Fruit fly (Drosophila melanogaster) whole organism, wandering third instar larva: ENCODE measurements around the gene Mcm2.

Source experiments
- Abd-B ChIP-seq: fragments of >200 bp; optimal IDR thresholded peaks from 2 replicates; lab custom pipeline; 2017; ENCODE audit warnings: missing biosample characterization, missing genetic modification characterization
- CG32264 ChIP-seq: fragments of 200-800 bp; sonication (Bioruptor generic); optimal IDR thresholded peaks from 2 replicates; lab custom pipeline; 2016; ENCODE audit warnings: missing biosample characterization, missing genetic modification characterization
- CG9705 ChIP-seq: fragments of 200-800 bp; sonication (Bioruptor generic); optimal IDR thresholded peaks from 2 replicates; lab custom pipeline; 2018; ENCODE audit warnings: missing biosample characterization, mild to moderate bottlenecking, missing genetic modification characterization
- CrebA ChIP-seq: fragments of 200-800 bp; sonication (Bioruptor generic); optimal IDR thresholded peaks from 2 replicates; lab custom pipeline; 2016; ENCODE audit warnings: missing biosample characterization, mild to moderate bottlenecking, missing genetic modification characterization, borderline replicate concordance
- Dif ChIP-seq: fragments of 200-275, 200-300 bp; sonication (Bioruptor generic); optimal IDR thresholded peaks from 2 replicates; lab custom pipeline; 2018; ENCODE audit warnings: missing biosample characterization, missing genetic modification characterization; ENCODE audit not compliant: partially characterized antibody
- GATAd ChIP-seq: sonication (Bioruptor generic); optimal IDR thresholded peaks from 2 replicates; lab custom pipeline; 2016; ENCODE audit warnings: missing biosample characterization, missing genetic modification characterization
- HLH106 ChIP-seq: fragments of 200-800 bp; optimal IDR thresholded peaks from 3 replicates; lab custom pipeline; 2019; ENCODE audit warnings: missing biosample characterization, mild to moderate bottlenecking, missing genetic modification characterization, moderate library complexity
- Mio ChIP-seq: sonication (Bioruptor generic); optimal IDR thresholded peaks from 2 replicates; lab custom pipeline; 2016; ENCODE audit warnings: missing biosample characterization, missing genetic modification characterization
- Myc ChIP-seq: fragments of >200 bp; optimal IDR thresholded peaks from 2 replicates; lab custom pipeline; 2017
- OdsH ChIP-seq: fragments of 200-800 bp; sonication (Bioruptor generic); optimal IDR thresholded peaks from 2 replicates; lab custom pipeline; 2016; ENCODE audit warnings: missing biosample characterization, mild to moderate bottlenecking, missing genetic modification characterization
- Rel ChIP-seq, 2 experiments: fragments of 200-800 bp; sonication (Bioruptor generic) in 1 of 2; optimal IDR thresholded peaks; 2 replicates in 1 of 2; 3 replicates in 1 of 2; lab custom pipeline; 2016 to 2019; ENCODE audit warnings: mild to moderate bottlenecking in 2 of 2, missing biosample characterization in 2 of 2, missing genetic modification characterization in 2 of 2, moderate library complexity in 1 of 2
- Sp1 ChIP-seq: fragments of 200-800 bp; sonication (Bioruptor generic); optimal IDR thresholded peaks from 3 replicates; lab custom pipeline; 2019; ENCODE audit warnings: missing biosample characterization, mild to moderate bottlenecking, missing genetic modification characterization, moderate library complexity
- Vsx2 ChIP-seq: fragments of 200-300, 225-300 bp; sonication (Bioruptor generic); optimal IDR thresholded peaks from 2 replicates; lab custom pipeline; 2018; ENCODE audit warnings: missing biosample characterization, missing genetic modification characterization; ENCODE audit not compliant: partially characterized antibody
- br ChIP-seq: fragments of 200-800 bp; sonication (Bioruptor generic); optimal IDR thresholded peaks from 2 replicates; lab custom pipeline; 2016; ENCODE audit warnings: missing biosample characterization, missing genetic modification characterization
- brk ChIP-seq: fragments of 200-800 bp; sonication (Bioruptor generic); optimal IDR thresholded peaks from 2 replicates; lab custom pipeline; 2016; ENCODE audit warnings: missing biosample characterization, mild to moderate bottlenecking, missing genetic modification characterization
- dsf ChIP-seq: sonication (Bioruptor generic); optimal IDR thresholded peaks from 2 replicates; lab custom pipeline; 2016; ENCODE audit warnings: missing biosample characterization, missing genetic modification characterization, borderline replicate concordance
- ey ChIP-seq: fragments of 200-800 bp; sonication (Bioruptor generic); optimal IDR thresholded peaks from 2 replicates; lab custom pipeline; 2016; ENCODE audit warnings: missing biosample characterization, missing genetic modification characterization
- foxo ChIP-seq, 2 experiments: fragments of 200-800 bp; sonication (Bioruptor generic); optimal IDR thresholded peaks; 2 replicates in 1 of 2; 3 replicates in 1 of 2; lab custom pipeline; 2016 to 2017; ENCODE audit warnings: missing biosample characterization in 2 of 2, missing genetic modification characterization in 2 of 2
- fru ChIP-seq: fragments of 200-800 bp; sonication (Bioruptor generic); optimal IDR thresholded peaks from 3 replicates; lab custom pipeline; 2016; ENCODE audit warnings: missing biosample characterization, mild to moderate bottlenecking, missing genetic modification characterization
- h ChIP-seq: fragments of 200-800 bp; sonication (Bioruptor generic); optimal IDR thresholded peaks from 3 replicates; lab custom pipeline; 2016; ENCODE audit warnings: missing biosample characterization, mild to moderate bottlenecking, missing genetic modification characterization
- jim ChIP-seq: fragments of 175-275, 200-325 bp; sonication (Bioruptor generic); optimal IDR thresholded peaks from 2 replicates; lab custom pipeline; 2016; ENCODE audit warnings: missing biosample characterization, mild to moderate bottlenecking, missing genetic modification characterization
- lola ChIP-seq: fragments of >200 bp; optimal IDR thresholded peaks from 2 replicates; lab custom pipeline; 2017; ENCODE audit warnings: missing biosample characterization, missing genetic modification characterization
- pan ChIP-seq: fragments of >200 bp; optimal IDR thresholded peaks from 2 replicates; lab custom pipeline; 2017
- psq ChIP-seq: fragments of 200-800 bp; sonication (Bioruptor generic); optimal IDR thresholded peaks from 3 replicates; lab custom pipeline; 2017; ENCODE audit warnings: missing biosample characterization, mild to moderate bottlenecking, missing genetic modification characterization, moderate library complexity
- rgr ChIP-seq: fragments of 200-800 bp; sonication (Bioruptor generic); optimal IDR thresholded peaks from 3 replicates; lab custom pipeline; 2016; ENCODE audit warnings: missing biosample characterization, mild to moderate bottlenecking, missing genetic modification characterization
- sv ChIP-seq: fragments of 200-800 bp; sonication (Bioruptor generic); optimal IDR thresholded peaks from 3 replicates; lab custom pipeline; 2016; ENCODE audit warnings: missing biosample characterization, missing genetic modification characterization

Mcm2 gene

dm6 chr3R:8261634-8262033 is 3.1 kb upstream of the Mcm2 start:
- TF ChIP-seq h (no peak), Abd-B (GFP tag; lab: Kevin White, UChicago) (no peak), rgr (GFP tag; lab: Kevin White, UChicago) (no peak), Vsx2 (GFP tag; lab: Kevin White, UChicago) (peak; percentile 17)

DNA sequence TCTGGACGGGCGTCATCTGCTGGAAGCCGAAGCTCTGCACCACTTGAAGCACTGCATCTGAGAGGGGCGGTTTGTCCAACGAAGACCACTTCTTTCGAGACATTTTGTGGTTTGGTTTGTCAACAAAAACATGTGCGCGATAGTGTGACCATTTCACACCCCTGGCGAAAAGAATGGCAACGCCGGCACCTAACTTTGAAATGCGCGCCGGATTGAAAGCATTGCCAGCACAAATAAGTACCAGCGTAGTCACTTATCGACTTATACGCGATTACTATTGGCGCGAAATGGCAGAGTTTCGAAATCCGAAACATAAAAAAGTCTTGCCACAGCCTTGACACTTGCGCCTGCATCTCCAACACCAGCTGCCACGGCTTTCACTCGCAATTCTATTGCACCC is 5.0 kb downstream of the Mcm2 start, which contains the start of gene CG9630:
Gene CG9630 (minus strand): TSS at position 157 of the 400 bp plus-strand sequence.
- TF ChIP-seq jim (no peak), Dif (peak; percentile 13), Myc (peak; percentile 55)

DNA sequence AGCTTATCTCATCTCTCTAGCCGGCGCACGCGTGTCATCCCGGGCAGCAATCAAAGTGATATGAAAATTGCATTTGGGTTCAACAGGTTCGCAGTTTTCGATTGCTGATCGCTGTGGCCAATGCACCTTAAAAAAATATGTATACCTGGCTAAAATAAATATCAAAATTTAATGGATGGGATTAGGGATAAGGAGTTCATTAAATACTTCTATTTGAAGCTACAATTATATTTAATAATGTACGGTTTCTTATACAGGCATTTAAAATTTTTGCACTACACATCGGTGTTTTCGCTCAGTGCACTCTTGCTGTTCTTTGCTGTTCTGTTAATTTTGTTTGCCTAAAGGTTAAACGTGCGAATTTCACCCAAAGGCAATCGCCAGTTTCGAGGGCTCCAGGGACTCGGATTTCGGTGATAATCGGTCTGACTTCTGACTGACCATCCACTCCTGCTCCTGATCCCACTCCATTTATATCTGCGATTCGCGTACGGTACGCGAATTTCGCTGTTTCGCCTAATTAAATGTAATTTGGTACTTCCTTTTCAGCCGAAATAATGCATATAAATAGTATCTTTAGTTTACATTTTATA is 7.9 kb downstream of the Mcm2 start:
- TF ChIP-seq CrebA (no peak), Mio (no peak), Sp1 (GFP tag; lab: Kevin White, UChicago) (peak; percentile 10), Rel (GFP tag; optimal IDR thresholded peaks at IDR 0.05; lab: Kevin White, UChicago) (no peak), Rel (tag; optimal IDR thresholded peaks at IDR 0.05; lab: Kevin White, UChicago) (peak; percentile 23), Vsx2 (GFP tag; lab: Kevin White, UChicago) (no peak), HLH106 (tag; lab: Kevin White, UChicago) (peak; percentile 62), rgr (GFP tag; lab: Kevin White, UChicago) (peak; percentile 63), dsf (GFP tag; lab: Kevin White, UChicago) (no peak), psq (GFP tag; lab: Kevin White, UChicago) (peak; percentile 56), ey (peak; percentile 65), OdsH (GFP tag; lab: Kevin White, UChicago) (peak; percentile 60), fru (GFP tag; lab: Kevin White, UChicago) (peak; percentile 70), br (peak; percentile 71), h (peak; percentile 79), CG9705 (GFP tag; lab: Kevin White, UChicago) (no peak), CG32264 (no peak), foxo (GFP tag; optimal IDR thresholded peaks at IDR 0.05; lab: Kevin White, UChicago) (peak in 1 of 2 experiments; percentile 69)

- TF ChIP-seq Sp1 (GFP tag; lab: Kevin White, UChicago), result no peak
- no peak for TF ChIP-seq ey
- TF ChIP-seq brk (GFP tag; lab: Kevin White, UChicago), result no peak
- no peak for TF ChIP-seq GATAd (GFP tag; lab: Kevin White, UChicago)
- TF ChIP-seq CrebA, result no peak
- TF ChIP-seq rgr (GFP tag; lab: Kevin White, UChicago), result no peak
- TF ChIP-seq, all 38 proteins: peak for 0
These were observed 10.3 kb downstream of the Mcm2 start for dm6 chr3R:8275031-8275430.

DNA sequence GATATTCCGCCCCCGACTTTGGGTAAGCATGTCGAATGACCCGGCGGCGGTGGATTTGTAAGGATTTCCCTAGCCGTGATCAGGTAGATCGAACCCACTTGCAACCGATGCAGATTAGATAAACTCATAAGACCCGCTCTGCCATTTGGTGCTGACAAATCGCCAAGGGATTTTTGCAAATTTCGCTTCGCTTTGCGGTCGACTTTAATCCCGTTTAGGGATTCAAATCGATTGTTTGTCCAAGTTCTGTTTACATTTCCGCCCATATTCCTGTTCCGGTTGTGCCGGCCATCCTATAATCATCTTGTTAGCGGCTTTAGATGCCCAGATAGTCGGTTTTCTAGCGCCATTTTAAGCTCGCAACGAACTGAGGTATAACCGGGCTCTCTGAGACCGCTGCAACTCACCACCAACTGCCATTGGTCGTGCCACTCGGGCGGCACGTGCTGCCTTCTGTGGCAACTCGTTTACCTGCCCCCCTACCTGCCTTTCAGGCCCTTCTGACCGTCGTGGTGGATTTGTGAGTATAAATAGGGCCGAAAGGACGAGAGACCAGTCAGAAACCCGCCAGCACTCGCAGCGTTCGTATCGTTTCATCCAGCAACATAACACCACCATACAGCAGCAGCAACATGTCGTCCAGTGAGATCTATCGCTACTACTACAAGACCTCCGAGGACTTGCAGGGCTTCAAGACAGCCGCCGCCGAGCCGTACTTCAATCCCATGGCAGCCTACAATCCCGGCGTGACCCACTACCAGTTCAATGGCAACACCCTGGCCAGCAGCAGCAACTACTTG is 12.9 kb downstream of the Mcm2 start, which contains the start of gene ato:
Gene ato (plus strand): TSS at position 559 of the 800 bp plus-strand sequence.
- TF ChIP-seq sv (no peak), Vsx2 (GFP tag; lab: Kevin White, UChicago) (peak; percentile 60), lola (no peak)

DNA sequence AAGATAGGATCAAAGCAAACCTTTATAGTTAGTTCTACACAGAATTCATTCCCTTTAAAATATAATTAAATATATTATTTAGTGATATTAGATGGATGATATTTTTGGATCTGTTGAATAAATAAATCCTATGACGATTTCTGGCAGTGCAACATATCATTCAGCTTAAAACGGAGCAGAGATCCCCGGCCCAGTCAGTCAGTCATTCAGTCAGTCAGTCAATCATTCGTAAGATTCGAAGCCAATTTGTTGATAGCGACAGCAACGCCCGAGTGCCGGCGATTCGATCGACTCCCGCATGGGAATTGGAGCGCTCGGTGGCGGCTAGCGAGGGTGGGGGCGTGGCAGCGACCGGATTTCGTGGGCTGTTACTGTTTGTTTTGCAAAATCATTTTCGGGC is 15.2 kb downstream of the Mcm2 start:
- TF ChIP-seq Rel (GFP tag; optimal IDR thresholded peaks at IDR 0.05; lab: Kevin White, UChicago) (no peak), Rel (tag; optimal IDR thresholded peaks at IDR 0.05; lab: Kevin White, UChicago) (peak; percentile 38), Sp1 (GFP tag; lab: Kevin White, UChicago) (peak; percentile 19), Dif (peak; percentile 20), foxo (GFP tag; optimal IDR thresholded peaks at IDR 0.05; lab: Kevin White, UChicago) (peak in 1 of 2 experiments; percentile 22), HLH106 (tag; lab: Kevin White, UChicago) (peak; percentile 43), pan (lab: Kevin White, UChicago) (no peak)
- TF ChIP-seq, all 38 proteins: peak for 5
